Fruit fly (Drosophila melanogaster): ENCODE results near the gene trol.

trol gene

dm6 chrX:2443798-2444197 lies 101.4 kb downstream of the trol start, which contains the start of gene tko (continued):
- TF ChIP-seq hkb (optimal IDR thresholded peaks at IDR 0.05) (no peak), hkb (GFP tag; IDR thresholded peaks at IDR 0.05) (no peak), YL-1 (GFP tag; optimal IDR thresholded peaks at IDR 0.05) (peak; percentile 41), CG8290 (GFP tag; optimal IDR thresholded peaks at IDR 0.05) (no peak), CG8290 (tag; optimal IDR thresholded peaks at IDR 0.05) (no peak), CG10979 (tag; optimal IDR thresholded peaks at IDR 0.05) (peak; percentile 9), salm (tag; optimal IDR thresholded peaks at IDR 0.05) (no peak), sens-2 (GFP tag; IDR thresholded peaks at IDR 0.05) (no peak), CG17385 (GFP tag; optimal IDR thresholded peaks at IDR 0.05) (no peak), Drgx (GFP tag; IDR thresholded peaks at IDR 0.05) (no peak), vvl (GFP tag; IDR thresholded peaks at IDR 0.05) (peak; percentile 59; the same call in 1 of the 2 replicates), CG12744 (GFP tag; optimal IDR thresholded peaks at IDR 0.05) (no peak), CG7786 (GFP tag; optimal IDR thresholded peaks at IDR 0.05) (no peak), tx (GFP tag; optimal IDR thresholded peaks at IDR 0.05) (peak; percentile 7), HmgD (GFP tag; optimal IDR thresholded peaks at IDR 0.05) (peak; percentile 54), CG30431 (GFP tag; optimal IDR thresholded peaks at IDR 0.05) (no peak), dpn (GFP tag; optimal IDR thresholded peaks at IDR 0.05) (peak; percentile 20 to 39), CG7556 (GFP tag; optimal IDR thresholded peaks at IDR 0.05) (no peak), NC2β (GFP tag; optimal IDR thresholded peaks at IDR 0.05) (peak; percentile 1), Stat92E (GFP tag; optimal IDR thresholded peaks at IDR 0.05) (peak in 1 of 3 experiments; percentile 47), gsb-n (tag; optimal IDR thresholded peaks at IDR 0.05) (no peak), Dek (tag; optimal IDR thresholded peaks at IDR 0.05) (no peak), Blimp-1 (GFP tag; optimal IDR thresholded peaks at IDR 0.05) (no peak), phol (tag; optimal IDR thresholded peaks at IDR 0.05) (peak; percentile 76), CG12391 (tag; optimal IDR thresholded peaks at IDR 0.05) (peak; percentile 28), CG12071 (GFP tag; optimal IDR thresholded peaks at IDR 0.05) (no peak), CG4854 (GFP tag; optimal IDR thresholded peaks at IDR 0.05) (no peak), CHES-1-like (GFP tag; optimal IDR thresholded peaks at IDR 0.05) (peak; percentile 54), sqz (GFP tag; optimal IDR thresholded peaks at IDR 0.05) (no peak), hb (GFP tag; IDR thresholded peaks at IDR 0.05; ENCODE audit: partially characterized antibody) (peak; percentile 82), da (GFP tag; optimal IDR thresholded peaks at IDR 0.05) (no peak), sob (GFP tag; IDR thresholded peaks at IDR 0.05) (no peak), crc (GFP tag; optimal IDR thresholded peaks at IDR 0.05) (no peak), Taf1 (GFP tag; IDR thresholded peaks at IDR 0.05) (no peak), CG17829 (tag; optimal IDR thresholded peaks at IDR 0.05) (peak; percentile 55), CG12769 (tag; optimal IDR thresholded peaks at IDR 0.05) (no peak), kah (GFP tag; optimal IDR thresholded peaks at IDR 0.05) (no peak), gem (tag; optimal IDR thresholded peaks at IDR 0.05) (no peak), ase (GFP tag; IDR thresholded peaks at IDR 0.05) (no peak), CG6813 (GFP tag; optimal IDR thresholded peaks at IDR 0.05) (no peak), lov (optimal IDR thresholded peaks at IDR 0.05) (no peak), lov (GFP tag; IDR thresholded peaks at IDR 0.05) (no peak), btn (GFP tag; optimal IDR thresholded peaks at IDR 0.05) (no peak), ERR (GFP tag; optimal IDR thresholded peaks at IDR 0.05) (no peak), CG8089 (GFP tag; optimal IDR thresholded peaks at IDR 0.05) (no peak), D19A (tag; optimal IDR thresholded peaks at IDR 0.05) (no peak), sim (GFP tag; IDR thresholded peaks at IDR 0.05) (no peak), disco-r (GFP tag; optimal IDR thresholded peaks at IDR 0.05) (peak; percentile 48), CG11696 (GFP tag; IDR thresholded peaks at IDR 0.05) (no peak), Gsc (GFP tag; IDR thresholded peaks at IDR 0.05) (no peak), ham (GFP tag; IDR thresholded peaks at IDR 0.05) (no peak), CG9817 (tag; optimal IDR thresholded peaks at IDR 0.05) (no peak), CG18011 (GFP tag; optimal IDR thresholded peaks at IDR 0.05) (no peak)
